Worm (Caenorhabditis elegans): ENCODE data around the gene C32D5.14.

DNA sequence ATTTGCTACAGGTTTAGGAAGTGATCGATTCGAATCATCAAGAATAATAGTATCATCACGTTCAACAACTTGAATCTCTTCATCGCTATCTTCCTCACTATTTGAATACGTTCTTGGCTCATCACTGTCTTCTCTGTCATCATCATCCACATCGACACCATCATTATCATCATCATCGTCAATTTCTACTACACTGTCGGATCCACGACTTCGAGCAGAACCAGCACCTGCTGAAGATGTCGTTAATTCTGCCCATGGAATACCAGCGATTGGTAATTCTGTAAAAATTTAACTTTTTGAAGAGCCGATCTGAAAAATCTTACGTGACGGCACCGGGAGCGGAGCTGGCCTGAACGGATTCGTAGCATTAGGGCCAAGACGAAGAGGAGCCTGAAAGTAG lies 14.7 kb downstream of the C32D5.14 start:
- TF ChIP-seq ceh-83 (GFP tag; optimal IDR thresholded peaks at IDR 0.05): no peak
- no peak for TF ChIP-seq snpc-4 (tag; optimal IDR thresholded peaks at IDR 0.05)
- no peak for TF ChIP-seq pha-4 (tag; optimal IDR thresholded peaks at IDR 0.05)
- no peak for TF ChIP-seq cnd-1 (tag; optimal IDR thresholded peaks at IDR 0.05)
- TF ChIP-seq nhr-237 (tag; optimal IDR thresholded peaks at IDR 0.05): no peak
- TF ChIP-seq blmp-1 (tag; optimal IDR thresholded peaks at IDR 0.05): no peak
- TF ChIP-seq lsy-2 (tag; optimal IDR thresholded peaks at IDR 0.05): no peak
- no peak for TF ChIP-seq sem-2 (GFP tag; optimal IDR thresholded peaks at IDR 0.05)
- no peak for TF ChIP-seq elt-3 (tag; optimal IDR thresholded peaks at IDR 0.05)
- TF ChIP-seq elt-1 (tag; optimal IDR thresholded peaks at IDR 0.05; ENCODE audit: borderline replicate concordance, insufficient read depth): no peak
- no peak for TF ChIP-seq nhr-28 (tag; optimal IDR thresholded peaks at IDR 0.05)
- no peak for TF ChIP-seq unc-62 (GFP tag; optimal IDR thresholded peaks at IDR 0.05)
- TF ChIP-seq tbx-8 (GFP tag; optimal IDR thresholded peaks at IDR 0.05): no peak
- no peak for TF ChIP-seq ham-2 (GFP tag; optimal IDR thresholded peaks at IDR 0.05)

Data from whole organism, mixed stage, embryonic.